Worm (Caenorhabditis elegans): ENCODE measurements around the gene Y2H9A.6.

The Y2H9A.6 gene

DNA sequence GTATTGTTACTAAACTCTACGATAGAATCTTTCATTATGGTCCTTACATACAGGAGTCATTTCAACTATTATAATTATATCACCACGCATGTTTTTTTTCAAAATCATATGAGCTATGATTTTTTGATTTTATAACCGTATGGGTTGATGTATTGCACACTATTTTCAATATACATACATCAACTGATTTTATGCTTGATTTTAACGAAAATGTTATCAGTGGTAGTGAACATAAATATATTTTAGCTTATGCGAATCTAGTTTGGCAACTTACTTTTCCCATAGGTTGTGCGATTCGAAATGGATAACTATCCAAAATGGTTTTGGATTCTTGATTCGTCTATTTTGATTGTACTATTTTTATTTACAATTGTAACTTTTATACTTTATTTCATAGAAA lies 20.0 kb upstream of the Y2H9A.6 start, which contains the start of gene srv-10:
TSS of gene srv-10 (plus strand) at position 301 of the 400 bp plus-strand sequence.
- TF ChIP-seq F23B12.7 (tag; optimal IDR thresholded peaks at IDR 0.05; ENCODE audit: insufficient read depth) (no peak), aptf-2 (GFP tag; conservative IDR thresholded peaks at IDR 0.05) (no peak), akir-1 (GFP tag; optimal IDR thresholded peaks at IDR 0.05) (no peak), athp-1 (tag; optimal IDR thresholded peaks at IDR 0.05) (no peak), let-526 (GFP tag; IDR thresholded peaks at IDR 0.05) (no peak), ceh-91 (GFP tag; IDR thresholded peaks at IDR 0.05) (no peak), Y53F4B.3 (GFP tag; IDR thresholded peaks at IDR 0.05) (no peak), die-1 (tag; optimal IDR thresholded peaks at IDR 0.05) (no peak), attf-3 (GFP tag; conservative IDR thresholded peaks at IDR 0.05) (no peak), ccch-3 (GFP tag; optimal IDR thresholded peaks at IDR 0.05) (no peak)

DNA sequence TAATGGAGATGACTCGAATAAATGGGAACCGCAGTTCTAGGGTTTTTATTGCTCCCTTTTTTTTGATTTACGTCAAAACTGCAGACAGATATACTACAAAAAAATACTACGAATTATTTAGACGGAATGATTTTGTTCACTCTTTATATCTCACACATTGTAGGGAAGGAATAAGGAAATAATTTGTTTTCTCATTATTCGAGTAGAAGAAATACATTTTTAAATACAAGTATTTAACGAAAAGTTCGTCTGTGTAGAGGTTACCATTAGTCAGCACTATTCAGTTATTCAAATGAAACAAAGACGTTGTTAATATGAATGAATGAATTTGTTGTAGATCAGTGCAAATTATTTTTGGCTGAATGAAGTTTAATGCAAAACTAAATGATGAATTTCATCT lies 16.9 kb upstream of the Y2H9A.6 start, which contains the start of gene srd-18:
TSS of gene srd-18 (minus strand) at position 101 of the 400 bp plus-strand sequence.
- no peak for TF ChIP-seq ceh-40 (GFP tag; IDR thresholded peaks at IDR 0.05)
- no peak for TF ChIP-seq rec-8 (tag; optimal IDR thresholded peaks at IDR 0.05)
- TF ChIP-seq pha-4 (tag; optimal IDR thresholded peaks at IDR 0.05) = no peak
- TF ChIP-seq tbp1 (GFP tag; optimal IDR thresholded peaks at IDR 0.05) = no peak
- TF ChIP-seq hsf-1 (GFP tag; IDR thresholded peaks at IDR 0.05) = no peak
- TF ChIP-seq lsl-1 (GFP tag; optimal IDR thresholded peaks at IDR 0.05) = no peak
- no peak for TF ChIP-seq nhr-27 (tag; optimal IDR thresholded peaks at IDR 0.05)
- no peak for TF ChIP-seq unc-62 (GFP tag; optimal IDR thresholded peaks at IDR 0.05)
- no peak for TF ChIP-seq akir-1 (GFP tag; optimal IDR thresholded peaks at IDR 0.05)
- no peak for TF ChIP-seq nhr-179 (tag; optimal IDR thresholded peaks at IDR 0.05)

DNA sequence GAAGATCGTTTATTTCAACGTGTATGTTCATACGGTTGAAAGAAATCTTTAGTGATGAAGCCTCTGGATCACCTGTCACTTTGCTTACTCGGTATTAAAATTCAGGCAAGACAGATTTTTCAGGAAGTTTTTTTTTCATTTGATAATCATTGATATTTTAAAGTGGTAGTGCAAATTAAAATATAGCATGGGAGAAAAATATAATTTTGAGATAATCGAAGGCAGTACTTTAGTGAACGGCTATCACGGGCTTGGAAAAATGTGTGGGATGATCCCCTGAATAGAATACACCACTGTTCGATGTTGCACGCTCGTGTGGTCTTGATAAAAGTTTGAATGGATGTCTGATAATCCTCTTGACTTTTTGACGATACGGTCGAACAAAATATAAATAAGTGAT lies 16.3 kb upstream of the Y2H9A.6 start:
- no peak for TF ChIP-seq bed-2 (GFP tag; IDR thresholded peaks at IDR 0.05)
- no peak for TF ChIP-seq ets-4 (GFP tag; optimal IDR thresholded peaks at IDR 0.05)
- no peak for TF ChIP-seq fkh-3 (tag; optimal IDR thresholded peaks at IDR 0.05)
- TF ChIP-seq egl-44 (GFP tag; IDR thresholded peaks at IDR 0.05) = no peak
- no peak for TF ChIP-seq ztf-6 (GFP tag; IDR thresholded peaks at IDR 0.05)
- no peak for TF ChIP-seq F57A8.1 (GFP tag; optimal IDR thresholded peaks at IDR 0.05)
- no peak for TF ChIP-seq attf-3 (GFP tag; conservative IDR thresholded peaks at IDR 0.05)
- TF ChIP-seq ceh-100 (GFP tag; IDR thresholded peaks at IDR 0.05) = no peak
- no peak for TF ChIP-seq Y79H2A.3 (GFP tag; conservative IDR thresholded peaks at IDR 0.05)
- TF ChIP-seq ceh-91 (GFP tag; IDR thresholded peaks at IDR 0.05) = no peak
- TF ChIP-seq Y53F4B.3 (GFP tag; IDR thresholded peaks at IDR 0.05) = no peak
- no peak for TF ChIP-seq T07F8.4 (tag; optimal IDR thresholded peaks at IDR 0.05)
- no peak for TF ChIP-seq egl-18 (GFP tag; IDR thresholded peaks at IDR 0.05)
- TF ChIP-seq lin-40 (tag; optimal IDR thresholded peaks at IDR 0.05) = no peak
- TF ChIP-seq madf-8 (GFP tag; conservative IDR thresholded peaks at IDR 0.05) = no peak

DNA sequence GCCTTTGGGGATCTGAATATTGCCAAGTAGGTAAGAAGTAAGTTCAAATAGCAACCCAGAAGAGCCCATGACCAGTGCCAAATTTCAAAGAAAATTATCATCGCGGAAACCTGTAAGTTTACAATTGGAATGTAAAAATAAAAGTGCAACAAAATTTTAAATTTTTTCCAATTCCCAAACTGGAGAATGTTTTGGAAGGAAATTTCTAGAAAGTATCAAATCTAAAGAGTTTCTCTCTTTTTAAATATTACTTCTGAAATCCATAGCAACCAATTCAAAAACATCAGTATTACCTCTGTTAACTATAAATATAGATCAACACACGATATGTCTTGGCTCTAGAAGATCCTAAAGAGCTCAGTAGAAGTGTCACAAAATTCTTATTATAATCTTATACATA lies 15.0 kb upstream of the Y2H9A.6 start, which contains the start of gene srd-19:
TSS of gene srd-19 (minus strand) at position 101 of the 400 bp plus-strand sequence.
- TF ChIP-seq K11D2.4 (GFP tag; IDR thresholded peaks at IDR 0.05) (no peak), aptf-2 (GFP tag; conservative IDR thresholded peaks at IDR 0.05) (no peak), Y53F4B.3 (GFP tag; IDR thresholded peaks at IDR 0.05) (no peak), nfyb-1 (GFP tag; IDR thresholded peaks at IDR 0.05) (no peak), K12H6.12 (tag; optimal IDR thresholded peaks at IDR 0.05) (no peak), B0035.1 (tag; optimal IDR thresholded peaks at IDR 0.05) (no peak)

All from whole organism, young adult.